Fruit fly (Drosophila melanogaster): ENCODE measurements around the gene alphaCOP.

DNA sequence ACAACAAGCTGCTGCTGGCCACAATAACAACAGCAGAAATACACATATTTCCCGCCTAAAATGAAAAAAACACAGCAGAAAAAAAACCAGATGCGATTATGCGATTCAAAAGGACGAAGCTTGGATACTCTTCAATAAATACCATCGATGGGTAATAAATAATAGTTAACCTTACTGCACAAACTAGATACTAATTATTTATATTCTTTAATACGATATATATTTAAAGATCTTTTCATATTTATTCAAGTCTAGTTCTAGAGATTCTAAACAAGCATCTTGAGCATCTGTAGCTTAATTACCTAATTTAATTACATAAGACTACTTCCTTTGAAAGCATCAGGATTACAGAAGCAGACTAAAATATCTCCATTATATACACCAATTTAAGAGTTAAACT is 43.2 kb upstream of the alphaCOP start:
- no peak for TF ChIP-seq CG34367 (tag; optimal IDR thresholded peaks at IDR 0.05)
- TF ChIP-seq EcR (GFP tag; optimal IDR thresholded peaks at IDR 0.05): no peak
- TF ChIP-seq CG8159 (tag; optimal IDR thresholded peaks at IDR 0.05): peak; percentile 22
- no peak for TF ChIP-seq CG32121 (GFP tag; IDR thresholded peaks at IDR 0.05)
- TF ChIP-seq CG14655 (GFP tag; optimal IDR thresholded peaks at IDR 0.05): peak; percentile 50
